Fruit fly (Drosophila melanogaster) whole organism, embryonic: ENCODE data around the gene Cyp313a5.

Source experiments
- CG10654 ChIP-seq: fragments of 200-800 bp; sonication (Bioruptor generic); optimal IDR thresholded peaks from 2 replicates; lab custom pipeline; 2016; ENCODE audit warnings: missing biosample characterization, missing genetic modification characterization
- CG12391 ChIP-seq: fragments of 200-800 bp; sonication (Bioruptor generic); optimal IDR thresholded peaks from 3 replicates; lab custom pipeline; 2018; ENCODE audit warnings: missing biosample characterization, mild to moderate bottlenecking, missing genetic modification characterization, moderate library complexity
- CG12744 ChIP-seq: fragments of 200-800 bp; sonication (Bioruptor generic); optimal IDR thresholded peaks from 2 replicates; lab custom pipeline; 2016; ENCODE audit warnings: missing biosample characterization, missing genetic modification characterization
- CG15269 ChIP-seq: fragments of 200-800 bp; sonication (Bioruptor generic); optimal IDR thresholded peaks from 2 replicates; lab custom pipeline; 2018; ENCODE audit warnings: missing biosample characterization, mild to moderate bottlenecking, missing genetic modification characterization, moderate library complexity
- CG15696 ChIP-seq: fragments of 200-800 bp; sonication (Bioruptor generic); optimal IDR thresholded peaks from 2 replicates; lab custom pipeline; 2019; ENCODE audit warnings: missing biosample characterization, mild to moderate bottlenecking, missing genetic modification characterization, moderate library complexity
- CG17568 ChIP-seq: fragments of 200-800 bp; sonication (Bioruptor generic); optimal IDR thresholded peaks from 2 replicates; lab custom pipeline; 2018; ENCODE audit warnings: missing biosample characterization, mild to moderate bottlenecking, missing genetic modification characterization, moderate library complexity
- CG17612 ChIP-seq: fragments of 200-800 bp; sonication (Bioruptor generic); IDR thresholded peaks from 2 replicates; pipeline ENCODE4 v1.3.6; 2022; ENCODE audit warnings: missing biosample characterization, missing genetic modification characterization
- CG1832 ChIP-seq: fragments of 200-800 bp; sonication (Bioruptor generic); optimal IDR thresholded peaks from 2 replicates; lab custom pipeline; 2017; ENCODE audit warnings: missing biosample characterization, mild to moderate bottlenecking, missing genetic modification characterization, inconsistent platforms
- CG2116 ChIP-seq: fragments of 200-800 bp; sonication (Bioruptor generic); optimal IDR thresholded peaks from 3 replicates; lab custom pipeline; 2018; ENCODE audit warnings: missing biosample characterization, mild to moderate bottlenecking, missing genetic modification characterization
- CG2712 ChIP-seq: fragments of 200-800 bp; optimal IDR thresholded peaks from 3 replicates; lab custom pipeline; 2019; ENCODE audit warnings: missing biosample characterization, mild to moderate bottlenecking, missing genetic modification characterization, moderate library complexity
- CTCF ChIP-seq: fragments of 200-800 bp; sonication (Bioruptor generic); optimal IDR thresholded peaks from 2 replicates; lab custom pipeline; 2017; ENCODE audit warnings: missing biosample characterization, mild to moderate bottlenecking, missing genetic modification characterization, moderate library complexity
- Dip3 ChIP-seq: fragments of 200-800 bp; sonication (Bioruptor generic); optimal IDR thresholded peaks from 3 replicates; lab custom pipeline; 2016; ENCODE audit warnings: missing biosample characterization, missing genetic modification characterization
- Eip74EF ChIP-seq, 2 experiments: fragments of 200-800 bp in 1 of 2; fragments of >200 bp in 1 of 2; sonication (Bioruptor generic) in 1 of 2; optimal IDR thresholded peaks; 2 replicates each; lab custom pipeline; 2017 to 2019; ENCODE audit warnings: missing biosample characterization in 2 of 2, missing genetic modification characterization in 2 of 2, mild to moderate bottlenecking in 1 of 2, moderate library complexity in 1 of 2
- Gsc ChIP-seq: fragments of 200-800 bp; sonication (Bioruptor generic); IDR thresholded peaks from 2 replicates; pipeline ENCODE4 v1.3.6; 2022; ENCODE audit warnings: missing biosample characterization, missing genetic modification characterization
- Hmr ChIP-seq: fragments of 200-800 bp; sonication (Bioruptor generic); optimal IDR thresholded peaks from 3 replicates; lab custom pipeline; 2017; ENCODE audit warnings: mild to moderate bottlenecking, missing biosample characterization, missing genetic modification reagents, missing genetic modification characterization
- Hr39 ChIP-seq: fragments of >200 bp; optimal IDR thresholded peaks from 2 replicates; lab custom pipeline; 2017
- MESR4 ChIP-seq: fragments of 200-800 bp; sonication (Bioruptor generic); optimal IDR thresholded peaks from 2 replicates; lab custom pipeline; 2018; ENCODE audit warnings: missing biosample characterization, mild to moderate bottlenecking, missing genetic modification characterization, moderate library complexity
- Opbp ChIP-seq: fragments of 200-800 bp; sonication (Bioruptor generic); IDR thresholded peaks from 3 replicates; pipeline ENCODE4 v1.3.6; 2022; ENCODE audit warnings: missing biosample characterization, missing genetic modification characterization; ENCODE audit not compliant: partially characterized antibody
- Six4 ChIP-seq: fragments of 200-800 bp; sonication (Bioruptor generic); optimal IDR thresholded peaks from 2 replicates; lab custom pipeline; 2016; ENCODE audit warnings: missing biosample characterization, missing genetic modification characterization
- Spps ChIP-seq: fragments of 200-800 bp; sonication (Bioruptor generic); optimal IDR thresholded peaks from 2 replicates; lab custom pipeline; 2018; ENCODE audit warnings: missing biosample characterization, mild to moderate bottlenecking, missing genetic modification characterization
- Tbp ChIP-seq: fragments of >200 bp; optimal IDR thresholded peaks from 2 replicates; lab custom pipeline; 2018; ENCODE audit warnings: missing biosample characterization, missing genetic modification characterization
- ap ChIP-seq: fragments of 200-800 bp; sonication (Bioruptor generic); IDR thresholded peaks from 2 replicates; pipeline ENCODE4 v1.3.6; 2022; ENCODE audit warnings: missing biosample characterization, missing genetic modification characterization
- ato ChIP-seq: fragments of 200-800 bp; sonication (Bioruptor generic); IDR thresholded peaks from 2 replicates; pipeline ENCODE4 v1.3.6; 2022; ENCODE audit warnings: missing biosample characterization, missing genetic modification characterization; ENCODE audit not compliant: partially characterized antibody
- dimm ChIP-seq: fragments of 200-800 bp; sonication (Bioruptor generic); IDR thresholded peaks from 2 replicates; pipeline ENCODE4 v1.3.6; 2022; ENCODE audit warnings: missing biosample characterization, missing genetic modification characterization
- disco-r ChIP-seq: fragments of 200-800 bp; sonication (Bioruptor generic); optimal IDR thresholded peaks from 2 replicates; lab custom pipeline; 2016; ENCODE audit warnings: missing biosample characterization, missing genetic modification characterization
- dmrt11E ChIP-seq: fragments of 200-800 bp; sonication (Bioruptor generic); optimal IDR thresholded peaks from 3 replicates; lab custom pipeline; 2018; ENCODE audit warnings: missing biosample characterization, mild to moderate bottlenecking, missing genetic modification characterization, moderate library complexity
- esg ChIP-seq: fragments of 200-800 bp; sonication (Bioruptor generic); conservative IDR thresholded peaks from 2 replicates; pipeline ENCODE4 v1.3.6; 2022; ENCODE audit warnings: missing biosample characterization, missing genetic modification characterization
- gfzf ChIP-seq: fragments of 200-800 bp; sonication (Bioruptor generic); optimal IDR thresholded peaks from 2 replicates; lab custom pipeline; 2016; ENCODE audit warnings: missing biosample characterization, mild to moderate bottlenecking, missing genetic modification characterization, moderate library complexity
- gro ChIP-seq: fragments of 200-800 bp; sonication (Bioruptor generic); optimal IDR thresholded peaks from 2 replicates; lab custom pipeline; 2016; ENCODE audit warnings: missing biosample characterization, missing genetic modification characterization
- gsb ChIP-seq: fragments of 200-800 bp; sonication (Bioruptor generic); IDR thresholded peaks from 2 replicates; pipeline ENCODE4 v1.3.6; 2022; ENCODE audit warnings: missing biosample characterization, missing genetic modification characterization
- lilli ChIP-seq: fragments of 200-800 bp; sonication (Bioruptor generic); optimal IDR thresholded peaks from 3 replicates; lab custom pipeline; 2016; ENCODE audit warnings: missing biosample characterization, missing genetic modification characterization
- otp ChIP-seq: fragments of 200-800 bp; sonication (Bioruptor generic); IDR thresholded peaks from 3 replicates; pipeline ENCODE4, ENCODE4 v1.3.6; 2022; ENCODE audit warnings: missing biosample characterization, missing genetic modification characterization
- prd ChIP-seq, 3 experiments: fragments of >200 bp in 2 of 3; fragments of 200-800 bp in 1 of 3; sonication (Bioruptor generic) in 1 of 3; optimal IDR thresholded peaks in 2 of 3; IDR thresholded peaks in 1 of 3; 2 replicates in 2 of 3; 3 replicates in 1 of 3; pipeline versions ENCODE4 v1.3.6 to Lab custom; 2017 to 2022; ENCODE audit warnings: missing biosample characterization in 1 of 3, missing genetic modification characterization in 1 of 3
- pros ChIP-seq: fragments of 200-800 bp; sonication (Bioruptor generic); optimal IDR thresholded peaks from 3 replicates; lab custom pipeline; 2019; ENCODE audit warnings: missing biosample characterization, mild to moderate bottlenecking, missing genetic modification characterization, moderate library complexity
- sc ChIP-seq, 3 experiments: fragments of >200 bp in 2 of 3; fragments of 200-800 bp in 1 of 3; sonication (Bioruptor generic) in 1 of 3; optimal IDR thresholded peaks; 2 replicates in 2 of 3; 3 replicates in 1 of 3; lab custom pipeline; 2017; ENCODE audit warnings: mild to moderate bottlenecking in 1 of 3, missing biosample characterization in 1 of 3, missing genetic modification characterization in 1 of 3, missing genetic modification reagents in 1 of 3
- wdn ChIP-seq: fragments of 200-800 bp; sonication (Bioruptor generic); IDR thresholded peaks from 2 replicates; pipeline ENCODE4 v1.3.6; 2022; ENCODE audit warnings: missing biosample characterization, missing genetic modification characterization

Cyp313a5 gene

DNA sequence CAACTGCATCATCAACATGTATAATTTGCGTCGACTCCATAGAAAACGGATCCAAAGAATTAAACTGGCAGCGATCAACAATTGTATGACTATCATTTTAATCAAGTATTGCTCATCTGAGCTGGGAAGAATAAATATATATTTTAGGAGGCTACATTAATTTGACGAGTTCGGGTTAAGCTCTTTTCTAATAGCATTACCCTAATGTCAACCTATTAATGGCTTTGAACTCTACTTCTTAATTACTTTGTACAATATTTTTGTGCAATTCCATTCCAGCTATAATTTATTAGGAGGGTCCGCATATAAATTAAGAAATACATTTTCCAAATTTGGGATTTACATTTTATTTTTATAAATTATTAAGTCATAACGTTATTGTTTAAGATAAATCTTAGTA, 2.3 kb upstream of the Cyp313a5 start, which contains the start of gene Cyp313a2:
Cyp313a2 (minus strand) TSS at position 101 of the 400 bp plus-strand sequence.
- TF ChIP-seq Hr39 (lab: Kevin White, UChicago) (no peak), MESR4 (GFP tag; lab: Kevin White, UChicago) (no peak), disco-r (GFP tag; lab: Kevin White, UChicago) (no peak), CTCF (no peak), CG10654 (GFP tag; lab: Kevin White, UChicago) (no peak), CG17612 (GFP tag; lab: Robert Waterston, UW) (no peak), CG17568 (GFP tag; lab: Kevin White, UChicago) (no peak), Tbp (GFP tag; lab: Kevin White, UChicago) (no peak), CG15269 (no peak), gsb (GFP tag; lab: Robert Waterston, UW) (no peak), Six4 (GFP tag; lab: Kevin White, UChicago) (no peak), Gsc (GFP tag; lab: Robert Waterston, UW) (no peak), Opbp (GFP tag; lab: Robert Waterston, UW) (no peak), prd (optimal IDR thresholded peaks at IDR 0.05; lab: Kevin White, UChicago) (no peak), prd (GFP tag; IDR thresholded peaks at IDR 0.05; lab: Robert Waterston, UW) (no peak)

DNA sequence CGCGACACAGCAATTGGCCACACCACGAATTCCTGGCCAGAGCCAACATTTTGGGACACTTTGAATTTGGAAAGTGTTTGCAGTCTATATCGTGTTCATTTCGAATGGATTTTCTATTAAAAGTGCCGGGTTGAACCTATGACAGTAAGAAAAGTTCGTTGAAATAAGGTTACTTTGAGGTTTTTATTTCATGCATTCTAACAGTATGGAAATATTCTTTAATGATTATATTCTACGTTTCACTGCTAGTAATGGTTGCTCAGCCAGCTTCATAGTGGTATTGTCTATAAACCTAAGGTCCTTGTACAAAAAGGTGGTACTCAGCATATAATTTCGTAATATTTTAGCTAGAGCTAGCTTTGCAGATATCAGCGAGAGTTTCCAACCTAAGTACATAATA, 1.9 kb downstream of the Cyp313a5 start, which contains the start of gene Pglym87:
Pglym87 (minus strand) TSS at position 101 of the 400 bp plus-strand sequence.
- no peak for TF ChIP-seq Dip3 (GFP tag; lab: Kevin White, UChicago)
- TF ChIP-seq otp (GFP tag; lab: Robert Waterston, UW), result no peak
- no peak for TF ChIP-seq CG15696 (tag; lab: Kevin White, UChicago)
- no peak for TF ChIP-seq Eip74EF (GFP tag; optimal IDR thresholded peaks at IDR 0.05; lab: Kevin White, UChicago)
- no peak for TF ChIP-seq CG2116 (GFP tag; lab: Kevin White, UChicago)
- no peak for TF ChIP-seq CG2712 (tag; lab: Kevin White, UChicago)
- no peak for TF ChIP-seq dmrt11E (tag; lab: Kevin White, UChicago)
- no peak for TF ChIP-seq lilli
- TF ChIP-seq dimm (GFP tag; lab: Robert Waterston, UW), result no peak
- no peak for TF ChIP-seq CG12391 (tag; lab: Kevin White, UChicago)
- no peak for TF ChIP-seq pros (GFP tag; lab: Kevin White, UChicago)
- no peak for TF ChIP-seq esg (GFP tag; lab: Robert Waterston, UW)
- TF ChIP-seq gro (GFP tag; lab: Kevin White, UChicago), result no peak
- no peak for TF ChIP-seq ap

DNA sequence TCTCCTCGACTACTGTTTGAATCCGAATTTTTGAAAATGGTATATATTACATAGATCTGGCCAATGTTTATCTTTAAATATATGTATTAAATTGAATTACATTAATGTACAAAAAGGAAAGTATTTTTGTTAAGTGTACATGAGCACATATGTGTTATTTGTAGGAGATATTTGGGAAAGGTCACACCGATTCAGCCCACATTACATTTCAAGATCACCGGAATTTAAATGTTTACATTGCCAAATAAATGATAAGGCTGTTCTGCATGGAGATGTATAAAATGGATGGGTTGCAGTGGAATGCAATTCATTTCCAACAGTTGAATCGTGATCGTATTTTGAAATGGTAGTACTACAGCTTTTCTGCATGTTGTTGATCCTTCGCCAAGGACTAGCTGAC, 5.4 kb downstream of the Cyp313a5 start, which contains the start of gene CG3916:
CG3916 (plus strand) TSS at position 301 of the 400 bp plus-strand sequence.
- TF ChIP-seq CG12744 (GFP tag; lab: Kevin White, UChicago) (no peak), CG1832 (GFP tag; lab: Kevin White, UChicago) (no peak), Hmr (GFP tag; lab: Kevin White, UChicago) (no peak), sc (optimal IDR thresholded peaks at IDR 0.05; lab: Kevin White, UChicago) (no peak), sc (GFP tag; optimal IDR thresholded peaks at IDR 0.05; lab: Kevin White, UChicago) (no peak), CTCF (no peak)

DNA sequence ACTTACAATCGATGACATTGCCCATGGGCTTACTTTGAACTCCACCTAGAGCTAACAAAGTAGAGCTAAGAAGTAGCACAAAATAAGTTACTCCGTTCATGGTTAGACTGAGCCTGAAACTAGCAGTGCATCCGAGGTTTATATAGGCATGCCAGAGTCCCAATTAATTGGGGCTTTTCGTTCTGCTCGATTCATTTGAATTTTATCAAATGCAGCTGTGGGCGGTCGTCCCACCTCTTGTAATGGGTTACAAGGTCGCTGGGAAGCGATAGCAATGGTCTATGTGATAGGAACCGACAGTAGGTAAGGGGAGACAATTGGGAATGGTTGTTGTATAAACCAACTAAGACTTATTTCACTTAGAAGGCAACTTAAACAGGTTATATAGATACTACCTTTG, 8.2 kb downstream of the Cyp313a5 start, which contains the start of gene CG12256:
CG12256 (minus strand) TSS at position 101 of the 400 bp plus-strand sequence.
- TF ChIP-seq wdn (GFP tag; lab: Robert Waterston, UW) (no peak), ato (GFP tag; lab: Robert Waterston, UW) (no peak), gfzf (GFP tag; lab: Kevin White, UChicago) (no peak), Spps (no peak)
